Worm (Caenorhabditis elegans): Measurements from ENCODE around the gene C06E8.5.

Gene C06E8.5

DNA sequence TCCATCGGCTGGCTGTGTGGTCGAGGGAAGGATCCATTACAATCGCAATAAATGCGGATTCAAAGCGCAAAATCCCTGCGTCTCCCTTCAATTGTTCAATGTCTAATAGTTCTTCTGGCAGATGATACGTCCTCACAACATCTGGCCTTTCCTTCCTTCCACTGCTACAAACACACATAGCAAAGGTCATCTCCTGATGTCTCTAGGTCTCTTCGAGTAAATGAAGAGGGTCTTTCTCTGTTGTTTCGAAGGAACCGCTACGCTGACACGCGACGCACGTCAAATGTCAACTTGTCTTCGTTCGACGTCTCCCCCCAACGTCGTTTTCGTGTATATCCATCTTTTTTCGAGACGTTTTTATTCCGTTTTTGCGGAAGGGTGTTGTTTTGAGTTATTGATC lies 26.4 kb downstream of the C06E8.5 start (continued):
- TF ChIP-seq unc-55 (GFP tag; optimal IDR thresholded peaks at IDR 0.05) (peak; percentile 100), C38D4.7 (GFP tag; optimal IDR thresholded peaks at IDR 0.05) (no peak), dmd-4 (tag; optimal IDR thresholded peaks at IDR 0.05; ENCODE audit: borderline replicate concordance) (no peak), unc-42 (tag; optimal IDR thresholded peaks at IDR 0.05) (no peak), ceh-14 (tag; optimal IDR thresholded peaks at IDR 0.05) (no peak), F13H6.1 (tag; optimal IDR thresholded peaks at IDR 0.05) (no peak), sox-4 (tag; optimal IDR thresholded peaks at IDR 0.05) (no peak), ceh-24 (tag; optimal IDR thresholded peaks at IDR 0.05) (no peak)

DNA sequence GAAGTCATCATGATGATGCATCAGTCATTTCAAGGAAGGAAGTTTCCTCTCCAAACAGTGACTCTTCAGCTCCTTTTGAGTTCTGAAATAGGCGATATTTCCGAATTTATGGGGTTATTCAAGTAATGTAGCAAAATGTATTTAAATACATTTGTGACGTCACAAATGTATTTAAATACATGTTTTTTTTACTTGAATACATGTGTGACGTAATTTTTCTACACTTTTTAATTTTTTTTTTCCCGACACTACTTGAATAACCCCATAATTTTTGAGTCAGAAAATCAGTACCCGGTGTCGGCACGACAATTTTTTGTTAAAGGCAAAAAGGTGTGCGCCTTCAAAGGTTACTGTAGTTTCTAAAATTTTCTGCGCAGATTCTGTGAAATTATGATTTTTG lies 30.3 kb downstream of the C06E8.5 start:
- no peak for TF ChIP-seq unc-42 (tag; optimal IDR thresholded peaks at IDR 0.05)
- TF ChIP-seq pax-1 (tag; optimal IDR thresholded peaks at IDR 0.05): no peak
- no peak for TF ChIP-seq pha-4 (tag; optimal IDR thresholded peaks at IDR 0.05)
- TF ChIP-seq hlh-8 (tag; optimal IDR thresholded peaks at IDR 0.05): no peak
- TF ChIP-seq nhr-11 (tag; optimal IDR thresholded peaks at IDR 0.05): no peak
- TF ChIP-seq pat-9 (tag; optimal IDR thresholded peaks at IDR 0.05): no peak
- no peak for TF ChIP-seq Y22D7AL.16 (tag; optimal IDR thresholded peaks at IDR 0.05)
- TF ChIP-seq elt-2 (tag; optimal IDR thresholded peaks at IDR 0.05): no peak
- TF ChIP-seq odd-2 (tag; optimal IDR thresholded peaks at IDR 0.05): no peak
- TF ChIP-seq pag-3 (tag; optimal IDR thresholded peaks at IDR 0.05; ENCODE audit: borderline replicate concordance): no peak
- TF ChIP-seq dmd-4 (tag; optimal IDR thresholded peaks at IDR 0.05; ENCODE audit: borderline replicate concordance): no peak
- no peak for TF ChIP-seq C38D4.7 (GFP tag; optimal IDR thresholded peaks at IDR 0.05)
- no peak for TF ChIP-seq fax-1 (tag; optimal IDR thresholded peaks at IDR 0.05)
- no peak for TF ChIP-seq fkh-10 (GFP tag; optimal IDR thresholded peaks at IDR 0.05)
- no peak for TF ChIP-seq ceh-14 (tag; optimal IDR thresholded peaks at IDR 0.05)
- no peak for TF ChIP-seq pros-1 (tag; optimal IDR thresholded peaks at IDR 0.05)
- no peak for TF ChIP-seq nfya-1 (tag; optimal IDR thresholded peaks at IDR 0.05)

DNA sequence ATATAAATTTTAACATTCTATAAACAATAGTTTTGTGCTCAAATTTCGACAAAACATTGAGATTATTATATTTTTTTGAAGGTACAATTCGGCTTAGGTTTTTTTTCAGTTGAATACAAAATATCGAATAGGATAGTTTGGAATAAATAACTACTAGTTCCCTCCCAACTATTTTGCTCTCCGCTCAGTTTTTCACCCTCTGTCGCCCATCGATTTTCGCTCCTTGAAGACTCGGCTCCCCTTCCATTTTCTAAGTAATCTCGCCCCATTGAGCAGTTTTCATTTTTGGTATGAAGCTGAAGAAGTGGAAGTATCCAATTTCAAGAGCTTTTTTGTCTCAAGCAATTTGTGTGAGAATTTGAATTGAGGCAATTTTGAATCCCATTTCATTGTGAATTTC lies 31.6 kb downstream of the C06E8.5 start, which contains the start of gene F31E3.2:
F31E3.2 (plus strand) TSS at position 301 of the 400 bp plus-strand sequence.
- no peak for TF ChIP-seq nfya-1 (tag; optimal IDR thresholded peaks at IDR 0.05)
- no peak for TF ChIP-seq ceh-2 (tag; optimal IDR thresholded peaks at IDR 0.05)
- TF ChIP-seq ceh-48 (tag; optimal IDR thresholded peaks at IDR 0.05): peak; percentile 22

DNA sequence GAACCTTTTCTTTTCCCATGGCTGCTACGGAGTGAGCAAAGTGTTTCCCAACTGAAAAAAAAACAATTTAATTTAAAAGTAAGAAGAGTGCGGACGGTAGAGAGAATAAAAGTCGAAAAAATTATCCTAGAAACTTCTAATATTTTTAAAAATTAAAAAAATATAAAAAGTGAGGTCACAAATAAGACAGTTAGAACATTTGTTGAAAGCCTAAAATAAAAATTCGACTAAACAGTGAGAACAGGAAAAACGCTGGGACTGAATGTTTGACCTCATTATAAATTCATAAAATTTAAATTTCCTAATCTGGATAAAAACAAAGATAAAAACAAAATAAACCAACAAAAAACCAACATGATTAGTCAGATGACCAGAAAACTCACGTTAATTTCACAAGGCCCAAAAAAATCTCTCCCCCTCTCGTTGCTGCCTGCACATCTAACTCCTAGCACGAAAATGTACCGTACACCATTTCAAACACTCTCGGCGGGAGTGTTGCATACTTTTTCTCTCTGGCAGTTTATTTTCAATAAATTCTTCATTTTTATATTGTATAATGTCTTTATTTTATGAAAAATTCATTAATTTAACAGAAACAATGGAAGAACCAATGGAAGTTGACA lies 33.5 kb downstream of the C06E8.5 start, which contains the start of the genes eef-1A.1 and rfc-4:
eef-1A.1 (minus strand) TSS at position 51 of the 623 bp plus-strand sequence.
rfc-4 (plus strand) TSS at position 592 of the 623 bp plus-strand sequence.
- no peak for TF ChIP-seq fkh-10 (GFP tag; optimal IDR thresholded peaks at IDR 0.05)
- TF ChIP-seq elt-2 (tag; optimal IDR thresholded peaks at IDR 0.05): peak; percentile 71
- TF ChIP-seq C38D4.7 (GFP tag; optimal IDR thresholded peaks at IDR 0.05): peak; percentile 16
- no peak for TF ChIP-seq elt-4 (tag; optimal IDR thresholded peaks at IDR 0.05)
- peak; percentile 48; the same call in 1 of the 2 replicates for TF ChIP-seq sox-2 (GFP tag; IDR thresholded peaks at IDR 0.05)
- TF ChIP-seq pha-4 (tag; optimal IDR thresholded peaks at IDR 0.05): no peak
- no peak for TF ChIP-seq ceh-9 (tag; optimal IDR thresholded peaks at IDR 0.05)
- TF ChIP-seq F13H6.1 (tag; optimal IDR thresholded peaks at IDR 0.05): peak; percentile 36
- no peak for TF ChIP-seq pag-3 (tag; optimal IDR thresholded peaks at IDR 0.05; ENCODE audit: borderline replicate concordance)
- peak; percentile 63 for TF ChIP-seq K09A11.1 (tag; optimal IDR thresholded peaks at IDR 0.05; ENCODE audit: insufficient read depth)
- TF ChIP-seq pqm-1 (tag; optimal IDR thresholded peaks at IDR 0.05): peak; percentile 62
- TF ChIP-seq Y22D7AL.16 (tag; optimal IDR thresholded peaks at IDR 0.05): no peak
- no peak for TF ChIP-seq nhr-11 (tag; optimal IDR thresholded peaks at IDR 0.05)
- peak; percentile 36 for TF ChIP-seq sox-4 (tag; optimal IDR thresholded peaks at IDR 0.05)
- no peak for TF ChIP-seq ceh-19 (GFP tag; optimal IDR thresholded peaks at IDR 0.05)
- peak; percentile 2 for TF ChIP-seq K02D7.2 (tag; optimal IDR thresholded peaks at IDR 0.05)
- peak; percentile 21 for TF ChIP-seq lin-11 (tag; optimal IDR thresholded peaks at IDR 0.05)
- TF ChIP-seq dmd-4 (tag; optimal IDR thresholded peaks at IDR 0.05; ENCODE audit: borderline replicate concordance): no peak
- TF ChIP-seq ref-2 (tag; optimal IDR thresholded peaks at IDR 0.05): peak; percentile 77
- TF ChIP-seq unc-86 (tag; optimal IDR thresholded peaks at IDR 0.05): peak; percentile 68
- TF ChIP-seq pha-2 (tag; optimal IDR thresholded peaks at IDR 0.05): peak; percentile 0
- no peak for TF ChIP-seq hlh-13 (GFP tag; optimal IDR thresholded peaks at IDR 0.05)
- peak; percentile 94 for TF ChIP-seq hlh-30 (tag; optimal IDR thresholded peaks at IDR 0.05; ENCODE audit: insufficient read depth)
- TF ChIP-seq C08G9.2 (tag; optimal IDR thresholded peaks at IDR 0.05): peak; percentile 51
- no peak for TF ChIP-seq pat-9 (tag; optimal IDR thresholded peaks at IDR 0.05)
- TF ChIP-seq ceh-22 (tag; optimal IDR thresholded peaks at IDR 0.05): no peak
- peak; percentile 16 for TF ChIP-seq odd-2 (tag; optimal IDR thresholded peaks at IDR 0.05)
- no peak for TF ChIP-seq ceh-24 (tag; optimal IDR thresholded peaks at IDR 0.05)
- TF ChIP-seq ceh-31 (tag; optimal IDR thresholded peaks at IDR 0.05): peak; percentile 74
- TF ChIP-seq rnt-1 (tag; optimal IDR thresholded peaks at IDR 0.05): peak; percentile 34
- TF ChIP-seq ahr-1 (tag; optimal IDR thresholded peaks at IDR 0.05): no peak
- TF ChIP-seq ceh-30 (tag; optimal IDR thresholded peaks at IDR 0.05): peak; percentile 40

All from whole organism, late embryonic.